Fruit fly (Drosophila melanogaster): Measurements from ENCODE around the gene CG17834.

DNA sequence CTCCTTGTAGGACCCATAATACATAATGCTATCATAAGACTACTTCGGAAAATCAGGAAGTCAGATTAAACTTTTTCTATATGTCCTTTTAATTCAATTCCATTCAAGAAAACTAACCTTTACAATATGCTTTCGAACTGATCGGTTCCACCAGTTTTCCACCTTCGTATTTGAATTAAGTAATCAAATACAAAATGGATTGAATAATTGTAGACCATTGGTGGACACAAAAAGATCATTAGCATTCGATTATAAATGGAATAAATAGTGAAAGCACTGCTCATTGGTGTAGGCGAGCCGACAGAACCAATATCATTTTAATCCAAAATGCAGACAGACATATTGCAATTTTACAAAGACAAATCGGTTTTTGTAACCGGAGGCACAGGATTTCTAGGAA lies 9.6 kb upstream of the CG17834 start, which contains the start of gene Sgp:
- TF ChIP-seq CG8478 (optimal IDR thresholded peaks at IDR 0.05) (no peak), psq (optimal IDR thresholded peaks at IDR 0.05) (no peak)

All from whole organism.